Worm (Caenorhabditis elegans) whole organism, L2 larva: ENCODE data around the gene decr-1.2.
A peak's percentile ranks its signal among the peaks of the same experiment; 100 is the strongest.

ENCODE experiments used
- C34F6.9 ChIP-seq: fragments of 150-350 bp; optimal IDR thresholded peaks from 2 replicates; lab custom pipeline; 2014; ENCODE audit warnings: missing biosample characterization, missing genetic modification characterization
- F13H6.1 ChIP-seq: sonication (generic microtip); optimal IDR thresholded peaks from 2 replicates; lab custom pipeline; 2016; ENCODE audit warnings: missing genetic modification characterization, missing compliant biosample characterization
- R02D3.7 ChIP-seq: fragments of 150-350 bp; optimal IDR thresholded peaks from 2 replicates; lab custom pipeline; 2014; ENCODE audit warnings: missing biosample characterization, missing genetic modification characterization
- Y55F3AM.14 ChIP-seq: fragments of 200-800 bp; sonication (Bioruptor generic); optimal IDR thresholded peaks from 2 replicates; lab custom pipeline; 2018; ENCODE audit warnings: mild to moderate bottlenecking, missing genetic modification characterization, missing compliant biosample characterization
- ZK546.5 ChIP-seq: sonication (generic microtip); optimal IDR thresholded peaks from 2 replicates; lab custom pipeline; 2017; ENCODE audit warnings: missing biosample characterization, missing genetic modification characterization
- alr-1 ChIP-seq: fragments of 150-350 bp; optimal IDR thresholded peaks from 2 replicates; lab custom pipeline; 2014; ENCODE audit warnings: missing biosample characterization, missing genetic modification characterization
- aly-2 ChIP-seq: fragments of 150-350 bp; optimal IDR thresholded peaks from 2 replicates; lab custom pipeline; 2014; ENCODE audit warnings: missing biosample characterization, missing genetic modification characterization
- crh-2 ChIP-seq: sonication (generic microtip); optimal IDR thresholded peaks from 2 replicates; lab custom pipeline; 2017; ENCODE audit warnings: missing biosample characterization, missing genetic modification characterization
- dmd-4 ChIP-seq: sonication (generic microtip); optimal IDR thresholded peaks from 2 replicates; lab custom pipeline; 2017; ENCODE audit warnings: missing biosample characterization, missing genetic modification characterization
- egl-27 ChIP-seq: sonication (generic microtip); optimal IDR thresholded peaks from 3 replicates; lab custom pipeline; 2017; ENCODE audit warnings: missing biosample characterization, missing genetic modification reagents, missing genetic modification characterization
- elt-1 ChIP-seq: fragments of 150-350 bp; optimal IDR thresholded peaks from 2 replicates; lab custom pipeline; 2014; ENCODE audit warnings: missing biosample characterization, missing genetic modification characterization
- elt-3 ChIP-seq: sonication (generic microtip); optimal IDR thresholded peaks from 2 replicates; lab custom pipeline; 2017; ENCODE audit warnings: missing biosample characterization, missing genetic modification characterization
- fos-1 ChIP-seq: fragments of 150-350 bp; optimal IDR thresholded peaks from 2 replicates; lab custom pipeline; 2014; ENCODE audit warnings: missing biosample characterization, missing genetic modification characterization
- gmeb-1 ChIP-seq: fragments of 150-350 bp; optimal IDR thresholded peaks from 2 replicates; lab custom pipeline; 2014; ENCODE audit warnings: missing biosample characterization, missing genetic modification characterization
- lin-13 ChIP-seq: fragments of 150-350 bp; optimal IDR thresholded peaks from 2 replicates; lab custom pipeline; 2014; ENCODE audit warnings: missing biosample characterization, missing genetic modification reagents, missing genetic modification characterization
- lin-39 ChIP-seq: fragments of 150-350 bp; optimal IDR thresholded peaks from 2 replicates; lab custom pipeline; 2014; ENCODE audit warnings: missing biosample characterization, missing genetic modification reagents, missing genetic modification characterization
- lsy-2 ChIP-seq, 2 experiments: fragments of 150-350 bp in 1 of 2; sonication (generic microtip) in 1 of 2; optimal IDR thresholded peaks; 2 replicates each; lab custom pipeline; 2014 to 2017; ENCODE audit warnings: missing biosample characterization in 2 of 2, missing genetic modification characterization in 2 of 2
- mbf-1 ChIP-seq: sonication (generic microtip); optimal IDR thresholded peaks from 2 replicates; lab custom pipeline; 2017; ENCODE audit warnings: missing biosample characterization, missing genetic modification characterization
- nhr-10 ChIP-seq: sonication (generic microtip); optimal IDR thresholded peaks from 2 replicates; lab custom pipeline; 2017; ENCODE audit warnings: missing biosample characterization, missing genetic modification characterization
- nhr-11 ChIP-seq: fragments of 150-350 bp; optimal IDR thresholded peaks from 2 replicates; lab custom pipeline; 2014; ENCODE audit warnings: missing biosample characterization, missing genetic modification characterization
- nhr-129 ChIP-seq: fragments of 150-350 bp; optimal IDR thresholded peaks from 2 replicates; lab custom pipeline; 2014; ENCODE audit warnings: missing biosample characterization, missing genetic modification characterization
- nhr-25 ChIP-seq: fragments of 150-350 bp; sonication (generic microtip); optimal IDR thresholded peaks from 3 replicates; lab custom pipeline; 2014; ENCODE audit warnings: missing biosample characterization, missing genetic modification characterization
- nhr-6 ChIP-seq: fragments of 150-350 bp; optimal IDR thresholded peaks from 2 replicates; lab custom pipeline; 2014; ENCODE audit warnings: missing biosample characterization, missing genetic modification characterization
- nhr-77 ChIP-seq: fragments of 150-350 bp; optimal IDR thresholded peaks from 2 replicates; lab custom pipeline; 2014; ENCODE audit warnings: missing biosample characterization, missing genetic modification characterization
- sma-3 ChIP-seq: sonication (generic microtip); optimal IDR thresholded peaks from 2 replicates; lab custom pipeline; 2016; ENCODE audit warnings: missing genetic modification reagents, missing genetic modification characterization, missing compliant biosample characterization
- sma-9 ChIP-seq, 2 experiments: fragments of 150-350 bp in 1 of 2; sonication (generic microtip) in 1 of 2; optimal IDR thresholded peaks; 2 replicates each; lab custom pipeline; 2014 to 2016; ENCODE audit warnings: missing genetic modification characterization in 2 of 2, mild to moderate bottlenecking in 1 of 2, missing biosample characterization in 1 of 2, missing compliant biosample characterization in 1 of 2, missing genetic modification reagents in 1 of 2, moderate library complexity in 1 of 2
- unc-55 ChIP-seq: fragments of 150-350 bp; sonication (generic microtip); optimal IDR thresholded peaks from 3 replicates; lab custom pipeline; 2014; ENCODE audit warnings: missing biosample characterization, missing genetic modification reagents, missing genetic modification characterization
- unc-62 ChIP-seq: fragments of 150-350 bp; optimal IDR thresholded peaks from 2 replicates; lab custom pipeline; 2014; ENCODE audit warnings: missing biosample characterization, missing genetic modification reagents, missing genetic modification characterization
- ztf-11 ChIP-seq: sonication (generic microtip); optimal IDR thresholded peaks from 2 replicates; lab custom pipeline; 2017; ENCODE audit warnings: missing biosample characterization, missing genetic modification characterization

The decr-1.2 gene

DNA sequence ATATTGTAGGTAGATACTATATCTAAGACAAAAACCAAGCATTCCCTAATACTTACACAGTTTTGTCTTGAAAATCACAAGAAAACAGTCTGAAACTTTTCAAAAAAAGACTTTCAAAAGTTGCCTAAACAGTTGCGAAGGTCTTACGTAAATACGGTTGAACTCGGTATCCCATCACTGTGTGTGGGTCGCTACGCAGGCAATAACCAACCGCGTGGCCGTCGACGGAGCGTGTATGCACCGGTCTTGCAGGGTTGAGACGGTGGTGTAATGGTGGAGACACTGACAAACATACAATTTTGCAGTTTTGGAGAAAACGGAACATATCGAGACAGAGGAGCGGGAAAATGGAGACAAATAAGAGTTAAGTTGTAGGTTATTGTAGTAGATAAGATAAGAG lies 15.8 kb downstream of the decr-1.2 start, which contains the start of gene iff-2 (continued):
- TF ChIP-seq unc-62 (GFP tag; lab: Kevin White, UChicago) (peak; percentile 92), fos-1 (tag; lab: Kevin White, UChicago) (peak; percentile 99), alr-1 (tag; lab: Kevin White, UChicago) (no peak), egl-27 (tag; lab: Kevin White, UChicago) (peak; percentile 98), elt-3 (no peak), nhr-77 (tag; lab: Kevin White, UChicago) (peak; percentile 89), ZK546.5 (tag; lab: Kevin White, UChicago) (peak; percentile 93), nhr-6 (tag; lab: Kevin White, UChicago) (peak; percentile 99), dmd-4 (tag; lab: Kevin White, UChicago) (no peak), aly-2 (no peak), sma-9 (GFP tag; optimal IDR thresholded peaks at IDR 0.05; lab: Kevin White, UChicago) (peak; percentile 99), sma-9 (tag; optimal IDR thresholded peaks at IDR 0.05; lab: Kevin White, UChicago) (no peak), crh-2 (tag; lab: Kevin White, UChicago) (peak; percentile 100), ztf-11 (tag; lab: Kevin White, UChicago) (peak; percentile 37), elt-1 (tag; lab: Kevin White, UChicago) (no peak), C34F6.9 (tag; lab: Kevin White, UChicago) (peak; percentile 100), nhr-25 (tag; lab: Kevin White, UChicago) (peak; percentile 99)

DNA sequence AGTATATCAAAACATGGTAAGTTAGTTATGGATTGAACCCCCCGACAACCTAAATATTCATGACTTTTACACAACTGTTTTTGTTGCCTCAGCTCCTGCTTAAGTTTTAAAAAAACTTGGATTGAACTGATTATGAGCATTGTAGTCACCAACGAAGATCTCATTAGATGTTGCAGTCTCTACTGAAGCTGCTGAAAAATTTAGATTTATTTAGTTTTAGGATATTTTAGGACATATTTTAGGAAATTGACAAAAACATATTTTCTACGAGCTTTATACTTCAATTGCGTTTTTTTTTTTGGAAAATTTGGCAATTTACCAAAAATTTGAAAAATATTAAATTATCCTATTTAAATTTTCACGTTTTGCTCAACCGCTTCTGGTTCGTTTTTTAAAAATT lies 16.6 kb downstream of the decr-1.2 start, which contains the start of gene F54C9.14:
Gene F54C9.14, plus strand, starts transcription at position 301 of the 400 bp plus-strand sequence.
- TF ChIP-seq aly-2: no peak
- no peak for TF ChIP-seq nhr-11
- TF ChIP-seq gmeb-1 (tag; lab: Kevin White, UChicago): no peak
- TF ChIP-seq crh-2 (tag; lab: Kevin White, UChicago): no peak
- TF ChIP-seq sma-9 (GFP tag; optimal IDR thresholded peaks at IDR 0.05; lab: Kevin White, UChicago): no peak
- no peak for TF ChIP-seq sma-9 (tag; optimal IDR thresholded peaks at IDR 0.05; lab: Kevin White, UChicago)

ce11 chrII:8566039-8566438 lies 20.6 kb downstream of the decr-1.2 start, which contains the start of gene stc-1:
TSS of gene stc-1 (minus strand) at chrII:8566139.
- TF ChIP-seq lsy-2 (tag; optimal IDR thresholded peaks at IDR 0.05; lab: Kevin White, UChicago) (peak in 1 of 2 experiments; percentile 58), nhr-129 (peak; percentile 23), gmeb-1 (tag; lab: Kevin White, UChicago) (peak; percentile 84), nhr-77 (tag; lab: Kevin White, UChicago) (no peak), lin-13 (GFP tag; lab: Kevin White, UChicago) (no peak), nhr-11 (no peak), R02D3.7 (tag; lab: Kevin White, UChicago) (no peak), sma-3 (GFP tag; lab: Kevin White, UChicago) (peak; percentile 13), C34F6.9 (tag; lab: Kevin White, UChicago) (peak; percentile 36), unc-55 (GFP tag; lab: Kevin White, UChicago) (peak; percentile 41), crh-2 (tag; lab: Kevin White, UChicago) (peak; percentile 43)

DNA sequence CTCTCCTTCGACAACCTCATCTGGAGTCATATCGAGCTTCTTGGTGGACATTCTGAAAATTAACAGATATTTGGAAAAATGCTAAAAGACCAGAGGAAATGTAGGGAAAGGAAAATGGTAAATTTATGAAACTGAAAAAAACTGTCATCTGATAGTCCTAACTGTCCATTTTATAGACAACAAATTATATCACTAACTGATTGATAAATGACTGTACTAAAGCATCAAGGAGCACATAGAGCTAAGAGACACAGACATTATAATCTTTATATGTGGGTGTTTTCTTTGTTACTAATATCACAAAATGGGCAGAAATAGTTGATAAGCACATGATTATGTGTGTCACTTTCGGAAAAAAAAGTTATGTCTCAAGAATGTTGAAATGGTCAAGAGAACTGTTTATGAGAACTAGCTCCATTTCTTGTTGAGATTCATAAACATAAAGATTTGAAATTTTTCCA lies 21.4 kb downstream of the decr-1.2 start, which contains the start of gene F54C9.3:
Gene F54C9.3, minus strand, starts transcription at position 51 of the 461 bp plus-strand sequence.
- peak; percentile 98 for TF ChIP-seq fos-1 (tag; lab: Kevin White, UChicago)
- TF ChIP-seq F13H6.1: peak; percentile 46
- peak; percentile 13 for TF ChIP-seq sma-9 (GFP tag; optimal IDR thresholded peaks at IDR 0.05; lab: Kevin White, UChicago)
- no peak for TF ChIP-seq sma-9 (tag; optimal IDR thresholded peaks at IDR 0.05; lab: Kevin White, UChicago)
- no peak for TF ChIP-seq ztf-11 (tag; lab: Kevin White, UChicago)
- TF ChIP-seq lin-39 (tag; lab: Kevin White, UChicago): no peak
- no peak for TF ChIP-seq nhr-10 (tag; lab: Kevin White, UChicago)
- TF ChIP-seq gmeb-1 (tag; lab: Kevin White, UChicago): peak; percentile 41
- TF ChIP-seq lsy-2 (tag; optimal IDR thresholded peaks at IDR 0.05; lab: Kevin White, UChicago): peak in 1 of 2 experiments; percentile 11
- no peak for TF ChIP-seq Y55F3AM.14 (GFP tag; lab: Kevin White, UChicago)
- TF ChIP-seq crh-2 (tag; lab: Kevin White, UChicago): peak; percentile 54
- TF ChIP-seq sma-3 (GFP tag; lab: Kevin White, UChicago): no peak

- TF ChIP-seq C34F6.9 (tag; lab: Kevin White, UChicago) (no peak), nhr-6 (tag; lab: Kevin White, UChicago) (no peak), lin-39 (tag; lab: Kevin White, UChicago) (no peak), mbf-1 (no peak)
These were observed 23.0 kb downstream of the decr-1.2 start for ce11 chrII:8568234-8568969.
